Worm (Caenorhabditis elegans) whole organism, young adult: ENCODE results near the gene F45D11.7.
"Not testable (repeated sequence)": the region's sequence is repeated elsewhere in the genome, so short reads cannot be mapped to it uniquely, and the experiment has no call there.

ENCODE experiments used
- B0261.1 ChIP-seq: sonication (generic microtip); optimal IDR thresholded peaks from 2 replicates; lab custom pipeline; 2016; ENCODE audit warnings: mild to moderate bottlenecking, missing genetic modification characterization, moderate library complexity, missing compliant biosample characterization
- C17E4.6 ChIP-seq: fragments of 200-800 bp; sonication (Bioruptor generic); IDR thresholded peaks from 2 replicates; pipeline ENCODE4 v1.3.6; 2022; ENCODE audit warnings: missing genetic modification reagents, missing genetic modification characterization, missing compliant biosample characterization
- F23B12.7 ChIP-seq: sonication (generic microtip); optimal IDR thresholded peaks from 2 replicates; lab custom pipeline; 2017; ENCODE audit warnings: missing genetic modification characterization, mild to moderate bottlenecking, missing compliant biosample characterization, antibody characterized with exemption, moderate library complexity; ENCODE audit not compliant: insufficient read depth
- F39B2.1 ChIP-seq: fragments of 200-800 bp; sonication (Bioruptor generic); IDR thresholded peaks from 2 replicates; pipeline ENCODE4 v1.3.6; 2022; ENCODE audit warnings: missing genetic modification reagents, missing genetic modification characterization, missing compliant biosample characterization
- K11D2.4 ChIP-seq: fragments of 200-800 bp; sonication (Bioruptor generic); IDR thresholded peaks from 2 replicates; pipeline ENCODE4 v1.3.6; 2022; ENCODE audit warnings: missing genetic modification reagents, missing genetic modification characterization, missing compliant biosample characterization
- T07F8.4 ChIP-seq: sonication (generic microtip); optimal IDR thresholded peaks from 2 replicates; lab custom pipeline; 2016; ENCODE audit warnings: mild to moderate bottlenecking, missing genetic modification characterization, moderate library complexity, missing compliant biosample characterization
- Y95B8A.8 ChIP-seq: fragments of 200-800 bp; sonication (Bioruptor generic); IDR thresholded peaks from 2 replicates; pipeline ENCODE4 v1.3.6; 2022; ENCODE audit warnings: missing genetic modification reagents, missing genetic modification characterization, missing compliant biosample characterization
- ZK185.1 ChIP-seq: sonication (generic microtip); optimal IDR thresholded peaks from 2 replicates; lab custom pipeline; 2016; ENCODE audit warnings: mild to moderate bottlenecking, missing genetic modification characterization, missing compliant biosample characterization; ENCODE audit not compliant: poor library complexity, severe bottlenecking
- bed-1 ChIP-seq: fragments of 200-800 bp; sonication (Bioruptor generic); IDR thresholded peaks from 2 replicates; pipeline ENCODE4 v1.3.6; 2022; ENCODE audit warnings: missing genetic modification reagents, missing genetic modification characterization, missing compliant biosample characterization
- bed-2 ChIP-seq: fragments of 200-800 bp; sonication (Bioruptor generic); IDR thresholded peaks from 2 replicates; pipeline ENCODE4 v1.3.6; 2022; ENCODE audit warnings: missing genetic modification reagents, missing genetic modification characterization, missing compliant biosample characterization
- ccch-3 ChIP-seq: fragments of 200-800 bp; sonication (Bioruptor generic); optimal IDR thresholded peaks from 2 replicates; lab custom pipeline; 2018; ENCODE audit warnings: mild to moderate bottlenecking, missing genetic modification characterization, missing compliant biosample characterization
- cebp-1 ChIP-seq, 2 experiments: fragments of 200-800 bp in 1 of 2; sonication (Bioruptor generic) in 1 of 2; sonication (generic microtip) in 1 of 2; IDR thresholded peaks in 1 of 2; optimal IDR thresholded peaks in 1 of 2; 2 replicates each; pipeline versions ENCODE4 v1.3.6 to Lab custom; 2017 to 2022; ENCODE audit warnings: missing compliant biosample characterization in 2 of 2, missing genetic modification characterization in 2 of 2, mild to moderate bottlenecking in 1 of 2, missing genetic modification reagents in 1 of 2, moderate library complexity in 1 of 2
- cebp-2 ChIP-seq: fragments of 200-800 bp; sonication (Bioruptor generic); IDR thresholded peaks from 2 replicates; pipeline ENCODE4 v1.3.6; 2022; ENCODE audit warnings: missing genetic modification characterization, missing compliant biosample characterization
- ceh-58 ChIP-seq: fragments of 200-800 bp; sonication (Bioruptor generic); IDR thresholded peaks from 2 replicates; pipeline ENCODE4 v1.3.6; 2022; ENCODE audit warnings: missing genetic modification characterization, missing compliant biosample characterization
- ceh-91 ChIP-seq: fragments of 200-800 bp; sonication (Bioruptor generic); IDR thresholded peaks from 2 replicates; pipeline ENCODE4 v1.3.6; 2022; ENCODE audit warnings: missing genetic modification reagents, missing genetic modification characterization, missing compliant biosample characterization
- dpl-1 ChIP-seq: fragments of 150-350 bp; optimal IDR thresholded peaks from 2 replicates; lab custom pipeline; 2014; ENCODE audit warnings: missing biosample characterization, missing genetic modification reagents, missing genetic modification characterization
- egl-44 ChIP-seq: fragments of 200-800 bp; sonication (Bioruptor generic); IDR thresholded peaks from 2 replicates; pipeline ENCODE4 v1.3.6; 2022; ENCODE audit warnings: missing genetic modification reagents, missing genetic modification characterization, missing compliant biosample characterization
- ets-4 ChIP-seq: fragments of 200-800 bp; sonication (Bioruptor generic); optimal IDR thresholded peaks from 2 replicates; lab custom pipeline; 2018; ENCODE audit warnings: mild to moderate bottlenecking, missing genetic modification characterization, missing compliant biosample characterization
- him-1 ChIP-seq: sonication (generic microtip); optimal IDR thresholded peaks from 2 replicates; lab custom pipeline; 2016; ENCODE audit warnings: missing genotype, missing genetic modification reagents, missing genetic modification characterization, missing compliant biosample characterization
- hmg-20 ChIP-seq: fragments of 200-800 bp; sonication (Bioruptor generic); IDR thresholded peaks from 2 replicates; pipeline ENCODE4 v1.3.6; 2022; ENCODE audit warnings: missing genetic modification reagents, missing genetic modification characterization, missing compliant biosample characterization
- lin-26 ChIP-seq: fragments of 200-800 bp; sonication (Bioruptor generic); IDR thresholded peaks from 2 replicates; pipeline ENCODE4 v1.3.6; 2022; ENCODE audit warnings: missing genetic modification reagents, missing genetic modification characterization, missing compliant biosample characterization
- madf-6 ChIP-seq: fragments of 200-800 bp; sonication (Bioruptor generic); IDR thresholded peaks from 2 replicates; pipeline ENCODE4 v1.3.6; 2022; ENCODE audit warnings: missing genetic modification reagents, missing genetic modification characterization, missing compliant biosample characterization
- mcd-1 ChIP-seq: fragments of 200-800 bp; sonication (Bioruptor generic); IDR thresholded peaks from 2 replicates; pipeline ENCODE4 v1.3.6; 2022; ENCODE audit warnings: missing genetic modification reagents, missing genetic modification characterization, missing compliant biosample characterization
- mes-4 ChIP-seq: sonication (generic microtip); optimal IDR thresholded peaks from 2 replicates; lab custom pipeline; 2016; ENCODE audit warnings: missing genotype, missing genetic modification characterization, missing compliant biosample characterization
- nfya-2 ChIP-seq: fragments of 200-800 bp; sonication (Bioruptor generic); IDR thresholded peaks from 2 replicates; pipeline ENCODE4 v1.3.6; 2022; ENCODE audit warnings: missing genetic modification reagents, missing genetic modification characterization, missing compliant biosample characterization
- nhr-179 ChIP-seq: sonication (generic microtip); optimal IDR thresholded peaks from 2 replicates; lab custom pipeline; 2016; ENCODE audit warnings: mild to moderate bottlenecking, missing genetic modification characterization, missing compliant biosample characterization
- nhr-80 ChIP-seq: sonication (generic microtip); optimal IDR thresholded peaks from 2 replicates; lab custom pipeline; 2016; ENCODE audit warnings: missing genetic modification characterization, missing compliant biosample characterization
- repo-1 ChIP-seq: sonication (generic microtip); optimal IDR thresholded peaks from 2 replicates; lab custom pipeline; 2017; ENCODE audit warnings: mild to moderate bottlenecking, missing genetic modification characterization, missing compliant biosample characterization
- snpc-1.3 ChIP-seq: sonication (generic microtip); optimal IDR thresholded peaks from 2 replicates; lab custom pipeline; 2017; ENCODE audit warnings: missing genetic modification characterization, mild to moderate bottlenecking, missing compliant biosample characterization, antibody characterized with exemption, moderate library complexity, missing genotype, missing genetic modification reagents; ENCODE audit not compliant: insufficient read depth
- snpc-3.4 ChIP-seq: sonication (generic microtip); optimal IDR thresholded peaks from 2 replicates; lab custom pipeline; 2017; ENCODE audit warnings: missing genetic modification characterization, mild to moderate bottlenecking, missing compliant biosample characterization, antibody characterized with exemption, moderate library complexity, missing genotype, missing genetic modification reagents
- tlf-1 ChIP-seq: fragments of 200-800 bp; sonication (Bioruptor generic); optimal IDR thresholded peaks from 2 replicates; lab custom pipeline; 2018; ENCODE audit warnings: mild to moderate bottlenecking, missing genetic modification characterization, missing compliant biosample characterization
- unc-62 ChIP-seq: fragments of 150-350 bp; optimal IDR thresholded peaks from 2 replicates; lab custom pipeline; 2014; ENCODE audit warnings: missing biosample characterization, missing genetic modification reagents, missing genetic modification characterization
- ztf-22 ChIP-seq: fragments of 200-800 bp; sonication (Bioruptor generic); optimal IDR thresholded peaks from 2 replicates; lab custom pipeline; 2018; ENCODE audit warnings: mild to moderate bottlenecking, missing genetic modification characterization, moderate library complexity, missing compliant biosample characterization

The F45D11.7 gene

DNA sequence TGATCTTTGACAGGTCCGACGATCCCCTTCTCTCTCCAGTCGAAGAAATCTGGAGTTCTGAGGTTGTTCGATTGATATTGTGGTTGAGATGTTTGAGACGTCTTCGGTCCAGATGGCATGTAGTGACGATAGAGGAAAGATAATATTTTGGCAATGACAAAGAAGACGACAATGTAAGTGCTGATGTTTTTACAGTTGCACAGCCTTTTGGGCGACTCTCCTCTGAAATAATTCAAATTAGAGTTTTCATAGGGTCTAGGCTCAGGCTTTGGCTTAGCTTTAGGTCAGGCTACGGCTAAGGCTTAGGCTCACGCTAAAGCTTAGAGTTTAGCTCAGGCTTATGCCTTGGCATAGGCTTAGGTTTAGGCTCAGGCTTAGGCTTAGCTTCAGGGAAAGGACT lies 32.4 kb upstream of the F45D11.7 start, which contains the start of gene C32B5.13:
TSS of gene C32B5.13 (minus strand) at position 101 of the 400 bp plus-strand sequence.
- TF ChIP-seq lin-26 (GFP tag; lab: Robert Waterston, UW) (0 out of 2 replicates have a peak, but pooled peaks have one; percentile 24), cebp-2 (GFP tag; lab: Robert Waterston, UW) (no peak), ceh-91 (GFP tag; lab: Robert Waterston, UW) (no peak), T07F8.4 (tag; lab: Kevin White, UChicago) (no peak)

DNA sequence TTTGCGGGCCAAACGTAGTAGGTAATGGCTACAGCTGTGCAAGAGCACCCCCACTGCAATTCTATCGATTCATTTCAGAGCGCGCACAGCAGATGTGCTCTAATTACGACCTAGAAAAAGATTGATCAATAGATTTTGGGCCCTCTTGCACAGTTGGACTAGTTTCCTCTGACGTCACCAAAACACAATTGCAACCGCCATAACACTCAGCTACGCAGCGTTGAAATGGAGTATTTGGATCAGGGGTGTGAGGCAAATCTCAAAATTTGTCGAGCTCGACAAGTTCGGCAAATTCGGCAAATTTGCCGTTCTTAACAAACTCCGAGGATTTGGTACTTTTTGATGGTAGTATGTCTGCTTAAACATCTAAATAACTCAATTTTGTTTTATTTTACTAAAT lies 27.4 kb upstream of the F45D11.7 start, which contains the start of gene fbxc-18:
TSS of gene fbxc-18 (minus strand) at position 101 of the 400 bp plus-strand sequence.
- TF ChIP-seq mes-4 (tag; lab: Kevin White, UChicago); cebp-1 (GFP tag; IDR thresholded peaks at IDR 0.05; lab: Robert Waterston, UW); cebp-1 (tag; optimal IDR thresholded peaks at IDR 0.05; lab: Kevin White, UChicago); egl-44 (GFP tag; lab: Robert Waterston, UW): not testable (repeated sequence)

ce11 chrII:968106-968505 lies 26.2 kb upstream of the F45D11.7 start, which contains the start of gene C32B5.6:
Gene C32B5.6, plus strand, starts transcription at chrII:968406.
- TF ChIP-seq Y95B8A.8; K11D2.4 (GFP tag; lab: Robert Waterston, UW); unc-62 (GFP tag; lab: Kevin White, UChicago): not testable (repeated sequence)

ce11 chrII:972850-973249 lies 21.5 kb upstream of the F45D11.7 start, which contains the start of gene C32B5.15:
Gene C32B5.15, minus strand, starts transcription at chrII:972950.
- TF ChIP-seq snpc-3.4 (no peak), ceh-58 (no peak), mcd-1 (GFP tag; lab: Robert Waterston, UW) (no peak), ccch-3 (GFP tag; lab: Kevin White, UChicago) (no peak), ets-4 (GFP tag; lab: Kevin White, UChicago) (no peak), C17E4.6 (GFP tag; lab: Robert Waterston, UW) (no peak), madf-6 (GFP tag; lab: Robert Waterston, UW) (no peak), B0261.1 (no peak), tlf-1 (GFP tag; lab: Kevin White, UChicago) (no peak), snpc-1.3 (no peak)

ce11 chrII:973999-974398 lies 20.3 kb upstream of the F45D11.7 start, which contains the start of gene fbxc-14:
Gene fbxc-14, plus strand, starts transcription at chrII:974299.
- no peak for TF ChIP-seq nhr-80 (tag; lab: Kevin White, UChicago)
- TF ChIP-seq ZK185.1 (tag; lab: Kevin White, UChicago), result no peak
- no peak for TF ChIP-seq bed-1 (GFP tag; lab: Robert Waterston, UW)
- TF ChIP-seq ztf-22 (GFP tag; lab: Kevin White, UChicago), result no peak
- TF ChIP-seq F39B2.1 (GFP tag; lab: Robert Waterston, UW), result no peak
- TF ChIP-seq F23B12.7, result no peak
- no peak for TF ChIP-seq hmg-20 (GFP tag; lab: Robert Waterston, UW)
- no peak for TF ChIP-seq nhr-179 (tag; lab: Kevin White, UChicago)
- no peak for TF ChIP-seq him-1
- no peak for TF ChIP-seq repo-1 (tag; lab: Kevin White, UChicago)
- no peak for TF ChIP-seq dpl-1 (GFP tag; lab: Kevin White, UChicago)
- no peak for TF ChIP-seq bed-2 (GFP tag; lab: Robert Waterston, UW)
- TF ChIP-seq madf-6 (GFP tag; lab: Robert Waterston, UW), result no peak
- no peak for TF ChIP-seq nfya-2 (GFP tag; lab: Robert Waterston, UW)
- TF ChIP-seq, all 124 proteins: peak for 0
